Worm (Caenorhabditis elegans): Measurements from ENCODE around the gene srbc-29.

Gene srbc-29

DNA sequence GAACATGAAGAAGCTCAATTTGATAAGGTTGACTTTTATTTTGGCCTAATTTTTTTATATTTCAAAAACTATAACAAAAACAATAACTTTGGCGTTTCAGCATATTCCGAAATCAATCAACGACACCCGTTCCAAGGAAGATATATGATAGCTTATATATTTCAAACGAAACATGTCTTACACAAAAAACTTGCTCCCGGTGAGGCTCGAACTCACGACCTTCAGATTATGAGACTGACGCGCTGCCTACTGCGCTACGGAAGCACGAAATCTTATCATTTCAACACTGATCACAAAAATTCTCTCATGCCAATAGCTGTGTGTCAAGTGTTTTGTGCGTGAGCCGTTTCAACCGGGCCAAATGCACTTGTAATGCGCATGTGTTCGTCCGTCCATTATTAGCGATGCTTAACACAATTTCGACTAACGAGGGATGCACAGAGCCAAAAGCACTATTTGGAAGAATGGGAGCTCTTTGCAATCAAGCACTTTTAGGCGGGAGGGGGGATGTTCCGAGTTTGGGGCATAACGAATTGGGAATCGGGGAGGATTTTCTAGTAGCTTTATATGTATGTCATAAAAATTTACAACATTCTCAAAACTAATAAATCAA is 15.4 kb downstream of the srbc-29 start:
- TF ChIP-seq unc-55 (GFP tag; optimal IDR thresholded peaks at IDR 0.05) (no peak), crh-2 (tag; optimal IDR thresholded peaks at IDR 0.05) (no peak), nhr-237 (tag; optimal IDR thresholded peaks at IDR 0.05) (no peak), skn-1 (tag; optimal IDR thresholded peaks at IDR 0.05) (no peak), Y55F3AM.14 (GFP tag; optimal IDR thresholded peaks at IDR 0.05) (no peak), nhr-21 (tag; optimal IDR thresholded peaks at IDR 0.05) (no peak)

DNA sequence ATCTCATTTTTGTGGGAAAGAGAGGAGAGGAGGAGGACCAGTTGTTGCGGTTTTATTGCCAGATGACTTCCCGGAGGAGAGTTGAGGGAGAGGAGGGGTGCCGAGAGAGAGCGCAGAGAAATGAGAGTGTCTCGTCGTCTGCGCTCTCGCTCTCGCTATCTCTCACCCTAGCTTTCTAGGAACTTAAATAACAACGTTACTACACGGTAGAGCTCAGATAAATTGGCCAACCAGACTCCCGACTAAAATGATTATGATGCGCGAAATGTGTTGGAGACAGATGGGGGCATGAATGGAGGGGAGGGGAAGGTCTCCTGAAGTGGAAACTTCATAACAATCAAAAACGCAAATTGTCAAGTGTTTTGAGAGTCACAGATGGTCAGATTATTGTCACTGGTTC is 16.1 kb downstream of the srbc-29 start:
- no peak for TF ChIP-seq peb-1 (tag; optimal IDR thresholded peaks at IDR 0.05)
- no peak for TF ChIP-seq mdl-1 (tag; optimal IDR thresholded peaks at IDR 0.05)
- TF ChIP-seq crh-2 (tag; optimal IDR thresholded peaks at IDR 0.05): no peak
- no peak for TF ChIP-seq unc-55 (GFP tag; optimal IDR thresholded peaks at IDR 0.05)
- TF ChIP-seq nhr-10 (tag; optimal IDR thresholded peaks at IDR 0.05): no peak
- TF ChIP-seq lsy-2 (tag; optimal IDR thresholded peaks at IDR 0.05): no peak
- TF ChIP-seq fos-1 (tag; optimal IDR thresholded peaks at IDR 0.05): no peak
- TF ChIP-seq ZK546.5 (tag; optimal IDR thresholded peaks at IDR 0.05): no peak
- TF ChIP-seq elt-1 (tag; optimal IDR thresholded peaks at IDR 0.05): no peak
- no peak for TF ChIP-seq egl-27 (tag; optimal IDR thresholded peaks at IDR 0.05)
- TF ChIP-seq nhr-129 (tag; optimal IDR thresholded peaks at IDR 0.05): no peak
- no peak for TF ChIP-seq lin-11 (tag; optimal IDR thresholded peaks at IDR 0.05)
- no peak for TF ChIP-seq gmeb-1 (tag; optimal IDR thresholded peaks at IDR 0.05)
- TF ChIP-seq nhr-21 (tag; optimal IDR thresholded peaks at IDR 0.05): no peak
- TF ChIP-seq snpc-4 (tag; optimal IDR thresholded peaks at IDR 0.05): no peak
- no peak for TF ChIP-seq sma-3 (GFP tag; optimal IDR thresholded peaks at IDR 0.05)
- TF ChIP-seq elt-3 (tag; optimal IDR thresholded peaks at IDR 0.05): no peak

DNA sequence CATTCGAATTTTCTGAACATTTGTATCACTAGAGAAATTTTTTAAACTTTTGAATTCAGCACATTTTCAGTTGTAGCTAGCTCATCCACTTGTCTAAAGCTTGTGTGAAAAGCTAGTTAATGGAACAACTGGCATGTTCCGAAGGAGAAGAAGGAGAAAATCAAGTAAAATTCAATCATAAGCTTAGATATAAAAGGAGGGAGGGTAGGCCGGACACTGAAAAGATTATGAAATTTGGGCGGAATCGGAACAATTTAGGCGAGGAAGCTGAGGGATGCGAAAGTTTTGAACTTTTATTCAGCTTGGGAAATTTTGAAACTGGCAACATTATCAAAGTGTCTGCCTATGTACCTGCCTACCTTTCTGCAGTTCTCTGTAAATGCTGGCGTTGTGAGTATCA is 18.2 kb downstream of the srbc-29 start:
- no peak for TF ChIP-seq mdl-1 (tag; optimal IDR thresholded peaks at IDR 0.05)
- TF ChIP-seq ama-1 (optimal IDR thresholded peaks at IDR 0.05): no peak
- TF ChIP-seq ztf-11 (tag; optimal IDR thresholded peaks at IDR 0.05): no peak
- TF ChIP-seq mab-5 (tag; optimal IDR thresholded peaks at IDR 0.05): no peak
- no peak for TF ChIP-seq gmeb-1 (tag; optimal IDR thresholded peaks at IDR 0.05)

DNA sequence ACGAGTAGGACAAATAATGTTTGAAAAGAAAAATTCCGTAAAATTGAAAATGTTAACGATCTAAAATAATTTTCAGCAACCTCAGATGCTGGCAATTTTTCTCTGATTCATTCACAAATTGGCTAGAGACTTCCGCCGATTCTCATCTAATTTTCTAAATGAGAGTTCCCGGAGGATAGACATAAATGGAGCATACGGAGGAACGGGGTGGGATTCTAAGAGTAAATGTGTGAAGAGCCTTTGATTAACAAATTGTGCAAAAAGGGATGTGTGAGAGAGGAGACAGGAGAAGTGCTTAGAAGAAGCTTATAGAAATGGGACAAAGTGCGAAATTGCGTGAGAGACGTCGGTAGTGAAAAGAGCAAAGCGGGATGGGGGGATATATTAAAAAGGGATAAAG is 19.0 kb downstream of the srbc-29 start:
- TF ChIP-seq nhr-77 (tag; optimal IDR thresholded peaks at IDR 0.05) (no peak), gmeb-1 (tag; optimal IDR thresholded peaks at IDR 0.05) (no peak), mbf-1 (tag; optimal IDR thresholded peaks at IDR 0.05) (no peak)

DNA sequence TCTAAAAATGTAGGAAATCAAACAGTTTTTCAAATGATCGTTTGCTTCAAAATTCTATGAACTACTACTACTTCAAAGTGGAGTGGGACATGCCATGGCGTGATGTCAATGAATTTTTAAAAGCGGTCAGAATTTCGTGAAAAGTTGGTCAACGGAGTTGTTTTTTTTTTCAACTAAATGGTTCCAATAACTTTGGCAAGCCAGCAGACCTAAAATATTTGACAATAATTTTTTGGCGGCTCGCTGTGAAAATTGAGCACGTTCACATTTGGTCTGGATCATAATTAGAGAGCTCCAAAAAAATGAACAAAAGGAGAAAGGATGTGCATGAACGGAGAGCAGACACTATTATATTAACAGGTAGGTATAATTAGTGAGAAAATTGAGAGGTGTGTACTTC is 20.3 kb downstream of the srbc-29 start:
- no peak for TF ChIP-seq nhr-21 (tag; optimal IDR thresholded peaks at IDR 0.05)
- no peak for TF ChIP-seq blmp-1 (tag; optimal IDR thresholded peaks at IDR 0.05; ENCODE audit: insufficient read depth)
- TF ChIP-seq sem-4 (tag; optimal IDR thresholded peaks at IDR 0.05): no peak
- TF ChIP-seq ztf-4 (tag; optimal IDR thresholded peaks at IDR 0.05): no peak
- no peak for TF ChIP-seq nhr-10 (tag; optimal IDR thresholded peaks at IDR 0.05)
- TF ChIP-seq nhr-6 (tag; optimal IDR thresholded peaks at IDR 0.05): no peak
- TF ChIP-seq elt-3 (tag; optimal IDR thresholded peaks at IDR 0.05): no peak
- TF ChIP-seq sma-9 (GFP tag; optimal IDR thresholded peaks at IDR 0.05): no peak
- no peak for TF ChIP-seq sma-9 (tag; optimal IDR thresholded peaks at IDR 0.05)
- TF ChIP-seq lin-39 (tag; optimal IDR thresholded peaks at IDR 0.05): no peak
- TF ChIP-seq mab-5 (tag; optimal IDR thresholded peaks at IDR 0.05): no peak
- TF ChIP-seq alr-1 (tag; optimal IDR thresholded peaks at IDR 0.05): no peak
- no peak for TF ChIP-seq nhr-129 (tag; optimal IDR thresholded peaks at IDR 0.05)
- no peak for TF ChIP-seq ceh-82 (tag; optimal IDR thresholded peaks at IDR 0.05)
- TF ChIP-seq ama-1 (optimal IDR thresholded peaks at IDR 0.05): no peak
- TF ChIP-seq nhr-12 (tag; optimal IDR thresholded peaks at IDR 0.05): no peak
- no peak for TF ChIP-seq lin-11 (tag; optimal IDR thresholded peaks at IDR 0.05)
- TF ChIP-seq unc-62 (GFP tag; optimal IDR thresholded peaks at IDR 0.05): no peak
- no peak for TF ChIP-seq unc-55 (GFP tag; optimal IDR thresholded peaks at IDR 0.05)
- no peak for TF ChIP-seq elt-1 (tag; optimal IDR thresholded peaks at IDR 0.05)
- TF ChIP-seq skn-1 (tag; optimal IDR thresholded peaks at IDR 0.05): no peak

Measured in whole organism, L2 larva.